Worm (Caenorhabditis elegans) whole organism, L1 larva: Measurements from ENCODE around the gene F13E9.11.

Experiments used
- dpl-1 ChIP-seq, 3 experiments: fragments of 150-350 bp in 2 of 3; sonication (generic microtip) in 1 of 3; optimal IDR thresholded peaks; 2 replicates each; lab custom pipeline; 2014 to 2017; ENCODE audit warnings: missing biosample characterization in 3 of 3, missing genetic modification characterization in 3 of 3, missing genetic modification reagents in 3 of 3
- lin-39 ChIP-seq: fragments of 150-350 bp; optimal IDR thresholded peaks from 2 replicates; lab custom pipeline; 2014; ENCODE audit warnings: missing biosample characterization, missing genetic modification reagents, missing genetic modification characterization
- nhr-237 ChIP-seq: fragments of 150-350 bp; optimal IDR thresholded peaks from 2 replicates; lab custom pipeline; 2014; ENCODE audit warnings: missing biosample characterization, missing genetic modification characterization
- nhr-76 ChIP-seq: sonication (generic microtip); optimal IDR thresholded peaks from 2 replicates; lab custom pipeline; 2017; ENCODE audit warnings: missing biosample characterization, missing genetic modification characterization
- nhr-85 ChIP-seq: sonication (generic microtip); peaks from one replicate; lab custom pipeline; 2016; ENCODE audit warnings: missing genetic modification characterization, inconsistent platforms, missing compliant biosample characterization
- nhr-90 ChIP-seq: sonication (generic microtip); optimal IDR thresholded peaks from 2 replicates; lab custom pipeline; 2016; ENCODE audit warnings: mild to moderate bottlenecking, missing genetic modification characterization, missing compliant biosample characterization; ENCODE audit not compliant: poor library complexity
- sox-4 ChIP-seq: sonication (generic microtip); optimal IDR thresholded peaks from 2 replicates; lab custom pipeline; 2016; ENCODE audit warnings: missing genetic modification characterization, missing compliant biosample characterization
- tbx-2 ChIP-seq: sonication (generic microtip); optimal IDR thresholded peaks from 2 replicates; lab custom pipeline; 2016; ENCODE audit warnings: missing genetic modification characterization, missing compliant biosample characterization
- ztf-11 ChIP-seq, 2 experiments: sonication (generic microtip); optimal IDR thresholded peaks; 2 replicates each; lab custom pipeline; 2016 to 2017; ENCODE audit warnings: missing genetic modification characterization in 2 of 2, missing biosample characterization in 1 of 2, missing compliant biosample characterization in 1 of 2

- TF ChIP-seq nhr-76 (tag; lab: Kevin White, UChicago) (no peak), lin-39 (tag; lab: Kevin White, UChicago) (no peak), nhr-237 (tag; lab: Kevin White, UChicago) (no peak), tbx-2 (no peak), nhr-85 (no peak), ztf-11 (tag; optimal IDR thresholded peaks at IDR 0.05; lab: Kevin White, UChicago) (no peak), sox-4 (tag; lab: Kevin White, UChicago) (no peak), nhr-90 (tag; lab: Kevin White, UChicago) (no peak), dpl-1 (GFP tag; optimal IDR thresholded peaks at IDR 0.05; lab: Kevin White, UChicago) (no peak)
Measured at ce11 chrIV:10879542-10879941, 10.6 kb upstream of the F13E9.11 start, which contains the start of gene sdz-13.
